Fruit fly (Drosophila melanogaster) whole organism: ENCODE results near the gene Pdss2.

Source experiments
- CG8478 ChIP-seq: fragments of >200 bp; optimal IDR thresholded peaks from 2 replicates; lab custom pipeline; 2018; ENCODE audit warnings: inconsistent platforms
- Dll ChIP-seq: fragments of >200 bp; optimal IDR thresholded peaks from 2 replicates; lab custom pipeline; 2017
- EcR ChIP-seq, 2 experiments: fragments of >200 bp; optimal IDR thresholded peaks; 2 replicates each; lab custom pipeline; 2017; ENCODE audit warnings: missing biosample characterization in 2 of 2, missing genetic modification characterization in 2 of 2, missing genetic modification reagents in 2 of 2
- pan ChIP-seq: fragments of >200 bp; optimal IDR thresholded peaks from 2 replicates; lab custom pipeline; 2017
- psq ChIP-seq: fragments of >200 bp; optimal IDR thresholded peaks from 2 replicates; lab custom pipeline; 2017
- usp ChIP-seq: fragments of >200 bp; optimal IDR thresholded peaks from 2 replicates; lab custom pipeline; 2017; ENCODE audit warnings: missing biosample characterization, missing genetic modification characterization, mixed read lengths

Pdss2 gene

DNA sequence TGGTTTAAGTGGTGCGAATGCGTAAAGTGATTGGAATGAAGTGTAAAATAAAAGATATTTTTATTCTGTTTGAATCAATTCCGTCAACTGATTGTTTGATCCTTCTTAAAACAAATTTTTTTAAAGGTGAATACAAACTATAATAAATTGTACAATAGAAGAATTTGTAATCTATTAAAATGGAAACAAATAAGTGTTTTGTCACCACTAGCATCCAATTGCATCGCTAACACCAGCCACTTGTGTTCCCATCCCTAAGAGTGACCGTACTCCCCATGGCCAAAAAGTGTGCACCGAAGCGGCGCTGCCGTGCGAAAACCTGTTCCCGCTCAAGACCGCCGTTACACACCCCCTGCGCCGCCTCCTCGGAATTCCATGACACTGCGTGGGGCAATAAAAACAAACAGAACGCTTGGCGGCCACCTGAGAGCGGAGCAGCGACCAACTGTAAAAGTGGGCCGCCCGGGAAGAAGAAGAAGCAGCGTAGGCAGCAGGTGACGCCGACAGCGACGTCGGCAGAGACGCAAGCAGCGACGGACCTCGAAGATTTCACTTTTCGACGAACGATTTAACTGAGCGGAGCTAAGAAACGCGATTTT is at the start of gene Pdss2:
Gene Pdss2, plus strand, starts transcription at position 259 of the 599 bp plus-strand sequence.
- no peak for TF ChIP-seq Dll (lab: Kevin White, UChicago)
- TF ChIP-seq usp (GFP tag; lab: Kevin White, UChicago), result no peak
- no peak for TF ChIP-seq CG8478 (lab: Kevin White, UChicago)
- TF ChIP-seq EcR (GFP tag; optimal IDR thresholded peaks at IDR 0.05; lab: Kevin White, UChicago), result no peak
- TF ChIP-seq pan, result no peak
- no peak for TF ChIP-seq psq (lab: Kevin White, UChicago)

DNA sequence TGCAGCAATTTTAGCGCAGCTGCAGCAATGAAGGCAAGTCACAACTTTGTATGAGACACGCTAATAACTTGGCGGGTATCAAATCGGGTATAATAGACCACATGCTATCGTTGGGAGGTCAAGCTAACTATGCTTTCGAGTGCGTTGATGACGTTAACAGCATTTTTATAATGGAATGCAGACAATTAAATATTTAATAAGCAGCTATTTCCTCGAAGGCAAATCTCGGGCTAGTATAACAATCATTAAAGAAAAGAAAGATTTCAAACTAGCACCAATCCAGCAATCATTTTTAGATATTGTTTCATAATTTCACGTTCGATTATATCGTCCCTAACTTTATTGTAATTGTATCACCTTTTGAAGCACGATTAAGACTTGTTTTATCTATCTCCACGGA is 47.2 kb upstream of the Pdss2 start:
- TF ChIP-seq CG8478 (lab: Kevin White, UChicago) (no peak), Dll (lab: Kevin White, UChicago) (no peak), psq (lab: Kevin White, UChicago) (no peak), pan (no peak), usp (GFP tag; lab: Kevin White, UChicago) (no peak), EcR (GFP tag; optimal IDR thresholded peaks at IDR 0.05; lab: Kevin White, UChicago) (no peak)

dm6 chr3L:20981724-20982123 is 46.0 kb upstream of the Pdss2 start:
- TF ChIP-seq EcR (GFP tag; optimal IDR thresholded peaks at IDR 0.05; lab: Kevin White, UChicago), result no peak
- TF ChIP-seq psq (lab: Kevin White, UChicago), result no peak
- no peak for TF ChIP-seq usp (GFP tag; lab: Kevin White, UChicago)
- TF ChIP-seq Dll (lab: Kevin White, UChicago), result no peak
- no peak for TF ChIP-seq CG8478 (lab: Kevin White, UChicago)
- TF ChIP-seq pan, result no peak

DNA sequence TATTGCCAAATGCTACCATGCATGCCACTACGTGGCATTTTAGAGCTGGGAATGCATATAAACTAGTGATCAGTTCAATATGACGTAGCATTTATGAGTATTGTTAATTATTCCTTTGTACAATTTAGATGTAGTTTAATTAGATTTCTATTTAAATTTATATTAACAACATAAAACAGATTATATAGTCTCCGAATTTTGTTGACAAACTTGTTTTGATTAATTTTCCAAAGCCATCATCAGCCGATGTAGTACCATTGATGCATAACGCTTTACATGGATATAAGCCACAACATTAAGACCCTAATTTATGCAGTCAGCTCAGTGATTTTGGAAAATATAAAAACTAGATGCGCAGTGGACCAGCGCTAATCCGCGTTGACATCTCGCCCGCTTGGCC is 45.2 kb upstream of the Pdss2 start:
- no peak for TF ChIP-seq Dll (lab: Kevin White, UChicago)
- TF ChIP-seq pan, result no peak
- no peak for TF ChIP-seq psq (lab: Kevin White, UChicago)
- no peak for TF ChIP-seq CG8478 (lab: Kevin White, UChicago)
- no peak for TF ChIP-seq usp (GFP tag; lab: Kevin White, UChicago)
- no peak for TF ChIP-seq EcR (GFP tag; optimal IDR thresholded peaks at IDR 0.05; lab: Kevin White, UChicago)

- TF ChIP-seq Dll (lab: Kevin White, UChicago) (no peak), pan (no peak), EcR (GFP tag; optimal IDR thresholded peaks at IDR 0.05; lab: Kevin White, UChicago) (no peak), psq (lab: Kevin White, UChicago) (no peak), CG8478 (lab: Kevin White, UChicago) (no peak)
Measured at dm6 chr3L:20983309-20983708, 44.4 kb upstream of the Pdss2 start.

- TF ChIP-seq EcR (GFP tag; optimal IDR thresholded peaks at IDR 0.05; lab: Kevin White, UChicago) (no peak), Dll (lab: Kevin White, UChicago) (peak; percentile 53), CG8478 (lab: Kevin White, UChicago) (no peak)
Measured at dm6 chr3L:20984414-20985208, 43.1 kb upstream of the Pdss2 start.

- TF ChIP-seq psq (lab: Kevin White, UChicago) (no peak), pan (no peak), usp (GFP tag; lab: Kevin White, UChicago) (no peak), Dll (lab: Kevin White, UChicago) (no peak), EcR (GFP tag; optimal IDR thresholded peaks at IDR 0.05; lab: Kevin White, UChicago) (no peak), CG8478 (lab: Kevin White, UChicago) (no peak)
Measured at dm6 chr3L:20986929-20987363, 40.8 kb upstream of the Pdss2 start.

DNA sequence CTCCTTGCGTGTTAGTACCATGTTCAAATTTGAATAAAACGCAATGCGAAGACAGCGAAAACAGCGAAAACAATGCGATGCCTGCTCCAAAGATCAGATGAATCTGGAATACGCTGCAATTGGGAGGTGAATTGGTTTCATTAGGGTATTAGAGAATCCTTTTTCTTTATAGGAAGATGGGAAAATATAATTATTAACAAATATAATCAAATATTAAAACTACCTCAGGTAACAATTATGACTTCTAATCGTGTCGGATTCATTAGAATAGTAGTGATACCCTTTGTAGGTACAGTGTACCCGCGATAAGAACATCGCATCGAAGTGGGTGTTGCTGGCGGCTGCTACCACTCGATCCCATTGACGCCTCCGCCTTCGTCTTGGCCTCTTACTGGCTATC is 39.8 kb upstream of the Pdss2 start:
- TF ChIP-seq CG8478 (lab: Kevin White, UChicago), result no peak
- no peak for TF ChIP-seq pan
- TF ChIP-seq psq (lab: Kevin White, UChicago), result no peak
- no peak for TF ChIP-seq usp (GFP tag; lab: Kevin White, UChicago)

- TF ChIP-seq CG8478 (lab: Kevin White, UChicago), result no peak
- TF ChIP-seq psq (lab: Kevin White, UChicago), result no peak
- no peak for TF ChIP-seq usp (GFP tag; lab: Kevin White, UChicago)
- no peak for TF ChIP-seq EcR (GFP tag; optimal IDR thresholded peaks at IDR 0.05; lab: Kevin White, UChicago)
- TF ChIP-seq Dll (lab: Kevin White, UChicago), result no peak
- no peak for TF ChIP-seq pan
Measured at dm6 chr3L:20988862-20989261, 38.9 kb upstream of the Pdss2 start.

- TF ChIP-seq pan (no peak), psq (lab: Kevin White, UChicago) (no peak), EcR (GFP tag; optimal IDR thresholded peaks at IDR 0.05; lab: Kevin White, UChicago) (no peak), CG8478 (lab: Kevin White, UChicago) (no peak), Dll (lab: Kevin White, UChicago) (no peak), usp (GFP tag; lab: Kevin White, UChicago) (no peak)
Measured at dm6 chr3L:20990231-20990630, 37.5 kb upstream of the Pdss2 start.

- TF ChIP-seq CG8478 (lab: Kevin White, UChicago) (no peak), Dll (lab: Kevin White, UChicago) (no peak), pan (no peak), EcR (GFP tag; optimal IDR thresholded peaks at IDR 0.05; lab: Kevin White, UChicago) (no peak), usp (GFP tag; lab: Kevin White, UChicago) (no peak), psq (lab: Kevin White, UChicago) (no peak)
Measured at dm6 chr3L:20991373-20991772, 36.3 kb upstream of the Pdss2 start, which contains the start of gene CG12984. Gene CG12984, plus strand, starts transcription at chr3L:20991673.

DNA sequence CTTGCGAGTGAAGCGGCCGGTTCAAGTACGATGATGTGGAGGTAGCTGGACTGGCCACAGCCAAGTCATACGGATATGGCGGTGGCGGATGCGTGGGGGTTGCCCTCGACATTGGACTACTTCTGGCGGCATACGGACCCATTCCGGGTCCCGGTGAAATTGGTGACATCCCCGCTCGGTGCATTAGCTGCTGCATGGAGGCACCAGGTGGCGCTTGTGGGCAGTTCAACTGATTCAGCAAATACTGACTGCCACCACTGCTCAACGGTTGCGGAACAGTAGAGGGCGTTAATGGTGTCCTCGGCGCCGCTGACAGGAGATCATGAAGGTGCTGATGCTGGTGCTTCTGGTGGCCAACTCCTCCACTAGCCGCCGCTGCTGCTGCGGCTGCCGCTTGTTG is 28.1 kb upstream of the Pdss2 start:
- TF ChIP-seq CG8478 (lab: Kevin White, UChicago) (no peak), usp (GFP tag; lab: Kevin White, UChicago) (no peak), EcR (GFP tag; optimal IDR thresholded peaks at IDR 0.05; lab: Kevin White, UChicago) (no peak), psq (lab: Kevin White, UChicago) (no peak), pan (no peak), Dll (lab: Kevin White, UChicago) (no peak)
